Worm (Caenorhabditis elegans): ENCODE data around the gene Y73B3B.3.
A peak's percentile ranks its signal among the peaks of the same experiment; 100 is the strongest.
"Not testable (repeated sequence)": the region's sequence is repeated elsewhere in the genome, so short reads cannot be mapped to it uniquely, and the experiment has no call there.

The Y73B3B.3 gene

ce11 chrX:209695-210094 is at the start of gene Y73B3B.3:
Gene Y73B3B.3 (plus strand): TSS chrX:209995.
- TF ChIP-seq ztf-16, lim-6, pha-2 (tag; optimal IDR thresholded peaks at IDR 0.05): not testable (repeated sequence)

ce11 chrX:163034-163433 is 46.8 kb upstream of the Y73B3B.3 start, which contains the start of gene tmed-12:
Gene tmed-12 (minus strand): TSS chrX:163134.
- not testable (repeated sequence) for TF ChIP-seq ceh-34 (tag; optimal IDR thresholded peaks at IDR 0.05); unc-3 (GFP tag; conservative IDR thresholded peaks at IDR 0.05); unc-3 (tag; optimal IDR thresholded peaks at IDR 0.05); ceh-22 (tag; optimal IDR thresholded peaks at IDR 0.05)

ce11 chrX:177075-177474 is 32.7 kb upstream of the Y73B3B.3 start, which contains the start of the genes T08D2.5 and T08D2.4:
Gene T08D2.5 (plus strand): TSS chrX:177375.
Gene T08D2.4 (plus strand): TSS chrX:177396.
- TF ChIP-seq gmeb-2 (tag; optimal IDR thresholded peaks at IDR 0.05) (no peak), ceh-18 (tag; optimal IDR thresholded peaks at IDR 0.05) (no peak)

ce11 chrX:182119-182741 is 27.6 kb upstream of the Y73B3B.3 start, which contains the start of the genes T08D2.6 and chkr-1:
Gene T08D2.6 (minus strand): TSS chrX:182169.
Gene chkr-1 (plus strand): TSS chrX:182691.
- not testable (repeated sequence) for TF ChIP-seq tbx-7, F13H6.1, unc-86 (tag; optimal IDR thresholded peaks at IDR 0.05)

- peak; percentile 25 for TF ChIP-seq ceh-48 (tag; optimal IDR thresholded peaks at IDR 0.05)
Measured at ce11 chrX:183572-183971, 26.2 kb upstream of the Y73B3B.3 start.

ce11 chrX:192534-192933 is 17.3 kb upstream of the Y73B3B.3 start, which contains the start of gene T08D2.8:
Gene T08D2.8 (plus strand): TSS chrX:192834.
- TF ChIP-seq Y22D7AL.16 (tag; optimal IDR thresholded peaks at IDR 0.05) = no peak
- TF ChIP-seq tbx-7 (tag; optimal IDR thresholded peaks at IDR 0.05) = no peak
- TF ChIP-seq eyg-1 (tag; optimal IDR thresholded peaks at IDR 0.05) = no peak
- no peak for TF ChIP-seq unc-42 (tag; optimal IDR thresholded peaks at IDR 0.05)
- TF ChIP-seq ceh-30 (tag; optimal IDR thresholded peaks at IDR 0.05) = no peak
- TF ChIP-seq hlh-13 (GFP tag; optimal IDR thresholded peaks at IDR 0.05) = no peak
- TF ChIP-seq hlh-6 (tag; optimal IDR thresholded peaks at IDR 0.05) = no peak

ce11 chrX:196403-196802 is 13.4 kb upstream of the Y73B3B.3 start:
- TF ChIP-seq pqm-1 (tag; optimal IDR thresholded peaks at IDR 0.05) = no peak
- TF ChIP-seq dve-1 (tag; optimal IDR thresholded peaks at IDR 0.05) = no peak
- TF ChIP-seq fax-1 (tag; optimal IDR thresholded peaks at IDR 0.05) = no peak
- no peak for TF ChIP-seq ceh-19 (GFP tag; optimal IDR thresholded peaks at IDR 0.05)
- TF ChIP-seq unc-86 (tag; optimal IDR thresholded peaks at IDR 0.05) = no peak
- TF ChIP-seq ceh-31 (tag; optimal IDR thresholded peaks at IDR 0.05) = no peak
- no peak for TF ChIP-seq lin-11 (tag; optimal IDR thresholded peaks at IDR 0.05)
- no peak for TF ChIP-seq T23F11.4 (GFP tag; optimal IDR thresholded peaks at IDR 0.05)

- not testable (repeated sequence) for TF ChIP-seq hlh-15, ceh-30, ets-4 (tag; optimal IDR thresholded peaks at IDR 0.05)
Measured at ce11 chrX:211141-211540, 1.3 kb downstream of the Y73B3B.3 start, which contains the start of gene Y73B3B.1. Gene Y73B3B.1 (minus strand): TSS chrX:211241.
